Worm (Caenorhabditis elegans): ENCODE measurements around the gene mltn-1.

Gene mltn-1

ce11 chrII:13117135-13117534 is 27.9 kb downstream of the mltn-1 start, which contains the start of gene gfm-1:
Gene gfm-1 (plus strand): TSS chrII:13117483.
- TF ChIP-seq nhr-43 (tag; optimal IDR thresholded peaks at IDR 0.05; ENCODE audit: poor library complexity, severe bottlenecking) (peak; percentile 89), nhr-23 (tag; optimal IDR thresholded peaks at IDR 0.05) (peak; percentile 69), nhr-77 (tag; optimal IDR thresholded peaks at IDR 0.05) (no peak), ZK546.5 (tag; optimal IDR thresholded peaks at IDR 0.05) (no peak), tbx-2 (tag; optimal IDR thresholded peaks at IDR 0.05) (peak; percentile 25), fkh-2 (tag; optimal IDR thresholded peaks at IDR 0.05) (no peak), nfya-1 (tag; optimal IDR thresholded peaks at IDR 0.05; ENCODE audit: insufficient read depth) (peak; percentile 55), ceh-9 (tag; optimal IDR thresholded peaks at IDR 0.05) (no peak), snpc-4 (tag; optimal IDR thresholded peaks at IDR 0.05) (peak; percentile 77), skn-1 (tag; optimal IDR thresholded peaks at IDR 0.05) (no peak), unc-39 (tag; optimal IDR thresholded peaks at IDR 0.05) (no peak), elt-2 (tag; optimal IDR thresholded peaks at IDR 0.05) (peak; percentile 13), pha-4 (tag; optimal IDR thresholded peaks at IDR 0.05) (no peak), hmg-11 (tag; optimal IDR thresholded peaks at IDR 0.05) (peak; percentile 52), lin-15B (tag; optimal IDR thresholded peaks at IDR 0.05) (peak; percentile 84), nhr-25 (tag; optimal IDR thresholded peaks at IDR 0.05) (no peak), egl-5 (tag; optimal IDR thresholded peaks at IDR 0.05) (peak; percentile 33), fos-1 (tag; optimal IDR thresholded peaks at IDR 0.05) (no peak), zag-1 (tag; optimal IDR thresholded peaks at IDR 0.05) (no peak), eor-1 (tag; optimal IDR thresholded peaks at IDR 0.05) (no peak), egl-27 (tag; optimal IDR thresholded peaks at IDR 0.05) (no peak)

- TF ChIP-seq ceh-16 (tag; optimal IDR thresholded peaks at IDR 0.05), result no peak
- no peak for TF ChIP-seq skn-1 (tag; optimal IDR thresholded peaks at IDR 0.05)
- no peak for TF ChIP-seq lin-15B (tag; optimal IDR thresholded peaks at IDR 0.05)
- no peak for TF ChIP-seq fkh-2 (tag; optimal IDR thresholded peaks at IDR 0.05)
- TF ChIP-seq jun-1 (tag; optimal IDR thresholded peaks at IDR 0.05), result no peak
- no peak for TF ChIP-seq daf-12 (tag; optimal IDR thresholded peaks at IDR 0.05)
- no peak for TF ChIP-seq tbx-2 (tag; optimal IDR thresholded peaks at IDR 0.05)
- no peak for TF ChIP-seq nfya-1 (tag; optimal IDR thresholded peaks at IDR 0.05; ENCODE audit: insufficient read depth)
- no peak for TF ChIP-seq fos-1 (tag; optimal IDR thresholded peaks at IDR 0.05)
- no peak for TF ChIP-seq snpc-4 (tag; optimal IDR thresholded peaks at IDR 0.05)
- TF ChIP-seq R02D3.7 (tag; optimal IDR thresholded peaks at IDR 0.05), result no peak
- TF ChIP-seq ceh-9 (tag; optimal IDR thresholded peaks at IDR 0.05), result no peak
- TF ChIP-seq nhr-28 (tag; optimal IDR thresholded peaks at IDR 0.05), result no peak
- no peak for TF ChIP-seq elt-3 (tag; optimal IDR thresholded peaks at IDR 0.05)
Measured at ce11 chrII:13116710-13117109, 28.3 kb downstream of the mltn-1 start, which contains the start of gene rict-1. Gene rict-1 (minus strand): TSS chrII:13116810.

- no peak for TF ChIP-seq skn-1 (tag; optimal IDR thresholded peaks at IDR 0.05)
Measured at ce11 chrII:13107719-13108118, 37.3 kb downstream of the mltn-1 start, which contains the start of gene pqn-32. Gene pqn-32 (plus strand): TSS chrII:13108019.

- TF ChIP-seq fkh-10 (GFP tag; optimal IDR thresholded peaks at IDR 0.05), result no peak
- TF ChIP-seq ceh-16 (tag; optimal IDR thresholded peaks at IDR 0.05), result no peak
- no peak for TF ChIP-seq egl-5 (tag; optimal IDR thresholded peaks at IDR 0.05)
- TF ChIP-seq ama-1 (optimal IDR thresholded peaks at IDR 0.05), result no peak
- no peak for TF ChIP-seq lin-15B (tag; optimal IDR thresholded peaks at IDR 0.05)
- no peak for TF ChIP-seq nhr-28 (tag; optimal IDR thresholded peaks at IDR 0.05)
Measured at ce11 chrII:13098175-13098574, 46.9 kb downstream of the mltn-1 start, which contains the start of gene col-86. Gene col-86 (minus strand): TSS chrII:13098275.

- no peak for TF ChIP-seq nhr-28 (tag; optimal IDR thresholded peaks at IDR 0.05)
- no peak for TF ChIP-seq tbx-2 (tag; optimal IDR thresholded peaks at IDR 0.05)
- TF ChIP-seq ceh-16 (tag; optimal IDR thresholded peaks at IDR 0.05), result no peak
- no peak for TF ChIP-seq egl-5 (tag; optimal IDR thresholded peaks at IDR 0.05)
- no peak for TF ChIP-seq aly-2 (tag; optimal IDR thresholded peaks at IDR 0.05)
- TF ChIP-seq ztf-4 (tag; optimal IDR thresholded peaks at IDR 0.05), result no peak
- TF ChIP-seq zag-1 (tag; optimal IDR thresholded peaks at IDR 0.05), result no peak
- TF ChIP-seq ceh-28 (tag; optimal IDR thresholded peaks at IDR 0.05), result no peak
- TF ChIP-seq egl-27 (tag; optimal IDR thresholded peaks at IDR 0.05), result no peak
- no peak for TF ChIP-seq pqm-1 (tag; optimal IDR thresholded peaks at IDR 0.05)
Measured at ce11 chrII:13096345-13096744, 48.7 kb downstream of the mltn-1 start.

Data from whole organism, L3 larva.